Fruit fly (Drosophila melanogaster): ENCODE measurements around the gene Cyp6d5.

Cyp6d5 gene

dm6 chr3R:14060399-14060798 is 31.4 kb downstream of the Cyp6d5 start:
- TF ChIP-seq GATAd (GFP tag; optimal IDR thresholded peaks at IDR 0.05) (no peak), Jra (GFP tag; optimal IDR thresholded peaks at IDR 0.05) (no peak), CG32264 (GFP tag; optimal IDR thresholded peaks at IDR 0.05) (no peak), jim (GFP tag; optimal IDR thresholded peaks at IDR 0.05) (no peak), Abd-B (GFP tag; optimal IDR thresholded peaks at IDR 0.05) (no peak), Dfd (GFP tag; optimal IDR thresholded peaks at IDR 0.05) (no peak), sage (GFP tag; optimal IDR thresholded peaks at IDR 0.05) (no peak), h (GFP tag; optimal IDR thresholded peaks at IDR 0.05) (no peak), Rel (GFP tag; optimal IDR thresholded peaks at IDR 0.05) (no peak), Rel (tag; optimal IDR thresholded peaks at IDR 0.05) (no peak), fru (GFP tag; optimal IDR thresholded peaks at IDR 0.05) (no peak), dmrt93B (GFP tag; optimal IDR thresholded peaks at IDR 0.05) (no peak), usp (GFP tag; optimal IDR thresholded peaks at IDR 0.05) (no peak), brk (GFP tag; optimal IDR thresholded peaks at IDR 0.05) (no peak), dsf (GFP tag; optimal IDR thresholded peaks at IDR 0.05; ENCODE audit: borderline replicate concordance) (no peak), Hr78 (GFP tag; optimal IDR thresholded peaks at IDR 0.05) (no peak), HLH106 (tag; optimal IDR thresholded peaks at IDR 0.05) (no peak), CrebA (GFP tag; optimal IDR thresholded peaks at IDR 0.05; ENCODE audit: borderline replicate concordance) (no peak), Hnf4 (GFP tag; optimal IDR thresholded peaks at IDR 0.05) (no peak)

dm6 chr3R:14061049-14061987 is 32.3 kb downstream of the Cyp6d5 start:
- TF ChIP-seq Dif (GFP tag; optimal IDR thresholded peaks at IDR 0.05; ENCODE audit: partially characterized antibody) (peak; percentile 30), jim (GFP tag; optimal IDR thresholded peaks at IDR 0.05) (peak; percentile 12), Mio (GFP tag; optimal IDR thresholded peaks at IDR 0.05) (no peak), Sp1 (GFP tag; optimal IDR thresholded peaks at IDR 0.05) (peak; percentile 82), foxo (GFP tag; optimal IDR thresholded peaks at IDR 0.05) (peak in 1 of 2 experiments; percentile 82), Hr83 (GFP tag; optimal IDR thresholded peaks at IDR 0.05; ENCODE audit: poor library complexity, severe bottlenecking) (peak; percentile 36), CG32264 (GFP tag; optimal IDR thresholded peaks at IDR 0.05) (peak; percentile 65), OdsH (GFP tag; optimal IDR thresholded peaks at IDR 0.05) (no peak), sv (GFP tag; optimal IDR thresholded peaks at IDR 0.05) (no peak), Dfd (GFP tag; optimal IDR thresholded peaks at IDR 0.05) (no peak), br (GFP tag; optimal IDR thresholded peaks at IDR 0.05) (peak; percentile 43), psq (GFP tag; optimal IDR thresholded peaks at IDR 0.05) (peak; percentile 54), dmrt93B (GFP tag; optimal IDR thresholded peaks at IDR 0.05) (no peak), brk (GFP tag; optimal IDR thresholded peaks at IDR 0.05) (peak; percentile 73), sage (GFP tag; optimal IDR thresholded peaks at IDR 0.05) (peak; percentile 83), Jra (GFP tag; optimal IDR thresholded peaks at IDR 0.05) (no peak), dsf (GFP tag; optimal IDR thresholded peaks at IDR 0.05; ENCODE audit: borderline replicate concordance) (no peak), fru (GFP tag; optimal IDR thresholded peaks at IDR 0.05) (peak; percentile 64), lola (GFP tag; optimal IDR thresholded peaks at IDR 0.05) (no peak), tai (GFP tag; optimal IDR thresholded peaks at IDR 0.05) (no peak), N (GFP tag; optimal IDR thresholded peaks at IDR 0.05) (no peak), h (GFP tag; optimal IDR thresholded peaks at IDR 0.05) (no peak), Rel (GFP tag; optimal IDR thresholded peaks at IDR 0.05) (peak; percentile 99), Rel (tag; optimal IDR thresholded peaks at IDR 0.05) (peak; percentile 22), Myc (optimal IDR thresholded peaks at IDR 0.05) (no peak), dl (GFP tag; optimal IDR thresholded peaks at IDR 0.05; ENCODE audit: insufficient read depth in 1 of 2, partially characterized antibody in 2 of 2) (peak in 1 of 2 experiments; percentile 0), CG9705 (GFP tag; optimal IDR thresholded peaks at IDR 0.05) (no peak), woc (GFP tag; optimal IDR thresholded peaks at IDR 0.05) (no peak), CrebA (GFP tag; optimal IDR thresholded peaks at IDR 0.05; ENCODE audit: borderline replicate concordance) (peak; percentile 97), Hnf4 (GFP tag; optimal IDR thresholded peaks at IDR 0.05) (peak; percentile 36), rgr (GFP tag; optimal IDR thresholded peaks at IDR 0.05) (no peak)

Measured in whole organism, wandering third instar larva.